Fruit fly (Drosophila melanogaster) whole organism, prepupa: Measurements from ENCODE around the gene eEF1gamma.
A peak's percentile ranks its signal among the peaks of the same experiment; 100 is the strongest.

Source experiments
- Hr39 ChIP-seq: fragments of 200-800 bp; sonication (Bioruptor generic); optimal IDR thresholded peaks from 2 replicates; lab custom pipeline; 2016; ENCODE audit warnings: missing biosample characterization, missing genetic modification characterization
- salr ChIP-seq, 2 experiments: fragments of 200-800 bp; sonication (Bioruptor generic); optimal IDR thresholded peaks; 3 replicates each; lab custom pipeline; 2016 to 2018; ENCODE audit warnings: missing biosample characterization in 2 of 2, missing genetic modification characterization in 2 of 2, mild to moderate bottlenecking in 1 of 2

DNA sequence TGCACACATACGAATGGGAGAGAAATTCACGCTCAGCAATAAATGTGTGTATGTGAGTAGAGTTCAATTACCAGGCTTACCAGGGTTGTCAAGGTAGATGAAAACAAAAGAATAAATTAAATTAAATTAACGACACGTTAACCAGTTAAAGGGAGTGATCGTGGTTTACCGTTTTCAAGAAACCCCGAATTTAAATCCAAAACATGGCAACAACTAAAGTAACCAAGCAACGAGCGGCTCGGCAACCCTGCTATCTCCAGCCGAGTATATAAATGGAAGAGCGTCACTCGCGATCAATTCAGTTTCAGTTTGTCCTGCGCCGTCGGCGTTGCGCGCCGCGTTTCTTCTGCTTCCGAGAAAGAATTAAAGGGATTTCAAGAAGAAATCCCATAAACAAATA, 5.7 kb upstream of the eEF1gamma start:
- TF ChIP-seq Hr39 (GFP tag; lab: Kevin White, UChicago): peak; percentile 99
- peak; percentile 99 to 100 for TF ChIP-seq salr (GFP tag; optimal IDR thresholded peaks at IDR 0.05; lab: Kevin White, UChicago)
